Worm (Caenorhabditis elegans) whole organism, early embryonic: ENCODE measurements around the gene T23C6.4.

Experiments
- B0310.2 ChIP-seq: sonication (generic microtip); optimal IDR thresholded peaks from 2 replicates; lab custom pipeline; 2016; ENCODE audit warnings: mild to moderate bottlenecking, missing genetic modification characterization, missing compliant biosample characterization
- F13C5.2 ChIP-seq: sonication (generic microtip); optimal IDR thresholded peaks from 2 replicates; lab custom pipeline; 2017; ENCODE audit warnings: mild to moderate bottlenecking, missing genetic modification characterization, inconsistent platforms, missing compliant biosample characterization
- aly-1 ChIP-seq: sonication (generic microtip); optimal IDR thresholded peaks from 2 replicates; lab custom pipeline; 2016; ENCODE audit warnings: missing genetic modification characterization, missing compliant biosample characterization
- ama-1 ChIP-seq: fragments of 150-350 bp; optimal IDR thresholded peaks from 2 replicates; lab custom pipeline; 2014
- ceh-13 ChIP-seq: fragments of 200-800 bp; sonication (Bioruptor generic); optimal IDR thresholded peaks from 2 replicates; lab custom pipeline; 2018; ENCODE audit warnings: mild to moderate bottlenecking, missing genetic modification characterization, missing compliant biosample characterization
- ceh-36 ChIP-seq: sonication (generic microtip); optimal IDR thresholded peaks from 2 replicates; lab custom pipeline; 2016; ENCODE audit warnings: missing genetic modification characterization, inconsistent platforms, missing compliant biosample characterization
- ets-7 ChIP-seq: sonication (generic microtip); optimal IDR thresholded peaks from 2 replicates; lab custom pipeline; 2016; ENCODE audit warnings: missing genotype, missing genetic modification characterization, missing compliant biosample characterization
- flt-1 ChIP-seq: fragments of 200-800 bp; sonication (Bioruptor generic); IDR thresholded peaks from 2 replicates; pipeline ENCODE4 v1.3.6; 2022; ENCODE audit warnings: missing genetic modification characterization, missing compliant biosample characterization
- hmbx-1 ChIP-seq: sonication (generic microtip); optimal IDR thresholded peaks from 2 replicates; lab custom pipeline; 2016; ENCODE audit warnings: mild to moderate bottlenecking, missing genetic modification characterization, missing compliant biosample characterization
- hmg-4 ChIP-seq: fragments of 200-800 bp; sonication (Bioruptor generic); optimal IDR thresholded peaks from 2 replicates; lab custom pipeline; 2018; ENCODE audit warnings: mild to moderate bottlenecking, missing genetic modification characterization, missing compliant biosample characterization
- hnd-1 ChIP-seq: sonication (generic microtip); optimal IDR thresholded peaks from 2 replicates; lab custom pipeline; 2016; ENCODE audit warnings: missing genetic modification characterization, missing compliant biosample characterization
- pes-1 ChIP-seq: fragments of 200-800 bp; sonication (Bioruptor generic); IDR thresholded peaks from 2 replicates; pipeline ENCODE4 v1.3.6; 2022; ENCODE audit warnings: missing genetic modification reagents, missing genetic modification characterization, missing compliant biosample characterization
- scrt-1 ChIP-seq: fragments of 200-800 bp; sonication (Bioruptor generic); IDR thresholded peaks from 2 replicates; pipeline ENCODE4 v1.3.6; 2022; ENCODE audit warnings: missing genetic modification characterization, missing compliant biosample characterization
- sea-1 ChIP-seq: fragments of 200-800 bp; sonication (Bioruptor generic); conservative IDR thresholded peaks from 2 replicates; pipeline ENCODE4 v1.3.6; 2022; ENCODE audit warnings: missing genetic modification characterization, missing compliant biosample characterization
- tbx-11 ChIP-seq: fragments of 200-800 bp; sonication (Bioruptor generic); IDR thresholded peaks from 2 replicates; pipeline ENCODE4 v1.3.6; 2022; ENCODE audit warnings: missing genetic modification characterization, missing compliant biosample characterization
- tbx-37 ChIP-seq: fragments of 200-800 bp; sonication (Bioruptor generic); conservative IDR thresholded peaks from 2 replicates; pipeline ENCODE4 v1.3.6; 2022; ENCODE audit warnings: missing genetic modification reagents, missing genetic modification characterization, missing compliant biosample characterization
- tra-4 ChIP-seq: sonication (generic microtip); optimal IDR thresholded peaks from 2 replicates; lab custom pipeline; 2017; ENCODE audit warnings: missing genetic modification characterization, missing compliant biosample characterization

Gene T23C6.4

ce11 chrX:17110555-17110954 is 39.2 kb downstream of the T23C6.4 start, which contains the start of gene lido-5:
Gene lido-5 (minus strand): TSS chrX:17110655.
- TF ChIP-seq tbx-37 (GFP tag; lab: Robert Waterston, UW) (no peak), ets-7 (no peak), F13C5.2 (tag; lab: Kevin White, UChicago) (no peak), hmbx-1 (no peak), ama-1 (lab: Kevin White, UChicago) (no peak), hmg-4 (GFP tag; lab: Kevin White, UChicago) (no peak), scrt-1 (no peak), pes-1 (GFP tag; lab: Robert Waterston, UW) (no peak), sea-1 (GFP tag; lab: Robert Waterston, UW) (no peak), ceh-36 (no peak), ceh-13 (GFP tag; lab: Kevin White, UChicago) (no peak), aly-1 (tag; lab: Kevin White, UChicago) (no peak), B0310.2 (tag; lab: Kevin White, UChicago) (no peak), hnd-1 (no peak), tra-4 (no peak), flt-1 (GFP tag; lab: Robert Waterston, UW) (no peak)

- TF ChIP-seq hmbx-1 (no peak), aly-1 (tag; lab: Kevin White, UChicago) (no peak), pes-1 (GFP tag; lab: Robert Waterston, UW) (no peak), flt-1 (GFP tag; lab: Robert Waterston, UW) (no peak), ceh-36 (no peak), hmg-4 (GFP tag; lab: Kevin White, UChicago) (no peak), scrt-1 (no peak), B0310.2 (tag; lab: Kevin White, UChicago) (no peak), sea-1 (GFP tag; lab: Robert Waterston, UW) (no peak), ceh-13 (GFP tag; lab: Kevin White, UChicago) (no peak), F13C5.2 (tag; lab: Kevin White, UChicago) (no peak), tbx-11 (GFP tag; lab: Robert Waterston, UW) (no peak), tra-4 (no peak), hnd-1 (no peak), ets-7 (no peak)
These were observed 42.1 kb downstream of the T23C6.4 start, which contains the start of gene lido-4 for ce11 chrX:17107670-17108069. Gene lido-4 (minus strand): TSS chrX:17107770.

ce11 chrX:17100656-17101055 is 49.1 kb downstream of the T23C6.4 start, which contains the start of gene lido-2:
Gene lido-2 (minus strand): TSS chrX:17100756.
- TF ChIP-seq F13C5.2 (tag; lab: Kevin White, UChicago) (no peak), aly-1 (tag; lab: Kevin White, UChicago) (no peak), B0310.2 (tag; lab: Kevin White, UChicago) (no peak), tbx-37 (GFP tag; lab: Robert Waterston, UW) (no peak), ets-7 (no peak), ceh-36 (no peak), tbx-11 (GFP tag; lab: Robert Waterston, UW) (no peak), sea-1 (GFP tag; lab: Robert Waterston, UW) (no peak)
